Worm (Caenorhabditis elegans): ENCODE data around the gene pfd-4.

The pfd-4 gene

DNA sequence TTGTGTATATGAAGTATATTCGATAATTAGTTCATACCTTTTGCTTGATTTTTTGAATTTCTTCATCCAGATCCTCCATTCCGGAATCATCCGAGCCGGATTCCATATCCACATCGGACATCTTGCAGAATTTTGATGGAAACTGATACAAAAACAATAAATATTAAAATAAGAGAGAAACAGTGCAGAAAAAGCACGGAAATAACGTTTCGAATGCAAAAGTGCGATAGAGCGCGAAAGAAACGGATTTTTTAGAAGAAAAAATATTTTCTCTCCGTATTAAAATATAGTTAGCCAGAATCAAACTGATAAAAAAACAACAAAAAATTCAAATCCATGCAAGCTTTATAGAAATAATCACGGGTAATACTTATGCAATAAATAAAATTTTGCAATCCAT is 17.7 kb downstream of the pfd-4 start, which contains the start of gene sart-3:
Gene sart-3, minus strand, starts transcription at position 219 of the 400 bp plus-strand sequence.
- no peak for TF ChIP-seq ztf-23 (GFP tag; IDR thresholded peaks at IDR 0.05)
- TF ChIP-seq med-1 (GFP tag; optimal IDR thresholded peaks at IDR 0.05; ENCODE audit: insufficient read depth) = no peak
- no peak for TF ChIP-seq T22C8.4 (GFP tag; IDR thresholded peaks at IDR 0.05)
- no peak for TF ChIP-seq klf-2 (GFP tag; conservative IDR thresholded peaks at IDR 0.05)
- TF ChIP-seq flt-1 (GFP tag; IDR thresholded peaks at IDR 0.05) = no peak
- TF ChIP-seq tab-1 (GFP tag; IDR thresholded peaks at IDR 0.05) = no peak
- no peak for TF ChIP-seq ztf-29 (GFP tag; IDR thresholded peaks at IDR 0.05)
- no peak for TF ChIP-seq ref-1 (GFP tag; conservative IDR thresholded peaks at IDR 0.05)

- TF ChIP-seq ztf-29 (GFP tag; IDR thresholded peaks at IDR 0.05) (no peak), ref-1 (GFP tag; conservative IDR thresholded peaks at IDR 0.05) (no peak), flt-1 (GFP tag; IDR thresholded peaks at IDR 0.05) (no peak), tab-1 (GFP tag; IDR thresholded peaks at IDR 0.05) (no peak), klf-2 (GFP tag; conservative IDR thresholded peaks at IDR 0.05) (no peak), ztf-23 (GFP tag; IDR thresholded peaks at IDR 0.05) (no peak), med-1 (GFP tag; optimal IDR thresholded peaks at IDR 0.05; ENCODE audit: insufficient read depth) (no peak), T22C8.4 (GFP tag; IDR thresholded peaks at IDR 0.05) (no peak), cog-1 (tag; optimal IDR thresholded peaks at IDR 0.05) (no peak)
Observed at ce11 chrIV:11336180-11336579, 21.2 kb downstream of the pfd-4 start.

DNA sequence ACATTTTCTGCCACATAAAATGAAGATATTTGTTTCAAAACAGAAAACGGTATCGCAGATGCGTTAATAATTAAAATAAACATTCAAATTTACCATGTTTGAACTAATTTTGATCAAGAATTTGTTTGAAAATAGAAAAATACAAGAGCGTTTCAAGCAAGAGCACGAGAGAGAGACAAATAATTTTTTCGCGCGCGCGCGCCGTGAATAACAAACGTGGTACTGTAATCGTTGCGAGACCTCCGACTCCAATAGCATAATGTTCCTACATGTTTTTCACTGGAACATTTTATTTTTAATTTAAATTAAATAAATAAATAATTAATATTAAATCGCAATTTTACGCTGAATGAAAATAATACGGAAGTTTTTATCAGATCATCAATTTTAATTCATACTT is 22.0 kb downstream of the pfd-4 start, which contains the start of gene F54E12.2:
Gene F54E12.2, minus strand, starts transcription at position 164 of the 400 bp plus-strand sequence.
- TF ChIP-seq flt-1 (GFP tag; IDR thresholded peaks at IDR 0.05) (no peak), cog-1 (tag; optimal IDR thresholded peaks at IDR 0.05) (no peak), T22C8.4 (GFP tag; IDR thresholded peaks at IDR 0.05) (no peak), ztf-23 (GFP tag; IDR thresholded peaks at IDR 0.05) (no peak), ref-1 (GFP tag; conservative IDR thresholded peaks at IDR 0.05) (no peak), ztf-29 (GFP tag; IDR thresholded peaks at IDR 0.05) (no peak), tab-1 (GFP tag; IDR thresholded peaks at IDR 0.05) (no peak), klf-2 (GFP tag; conservative IDR thresholded peaks at IDR 0.05) (no peak), med-1 (GFP tag; optimal IDR thresholded peaks at IDR 0.05; ENCODE audit: insufficient read depth) (no peak)

DNA sequence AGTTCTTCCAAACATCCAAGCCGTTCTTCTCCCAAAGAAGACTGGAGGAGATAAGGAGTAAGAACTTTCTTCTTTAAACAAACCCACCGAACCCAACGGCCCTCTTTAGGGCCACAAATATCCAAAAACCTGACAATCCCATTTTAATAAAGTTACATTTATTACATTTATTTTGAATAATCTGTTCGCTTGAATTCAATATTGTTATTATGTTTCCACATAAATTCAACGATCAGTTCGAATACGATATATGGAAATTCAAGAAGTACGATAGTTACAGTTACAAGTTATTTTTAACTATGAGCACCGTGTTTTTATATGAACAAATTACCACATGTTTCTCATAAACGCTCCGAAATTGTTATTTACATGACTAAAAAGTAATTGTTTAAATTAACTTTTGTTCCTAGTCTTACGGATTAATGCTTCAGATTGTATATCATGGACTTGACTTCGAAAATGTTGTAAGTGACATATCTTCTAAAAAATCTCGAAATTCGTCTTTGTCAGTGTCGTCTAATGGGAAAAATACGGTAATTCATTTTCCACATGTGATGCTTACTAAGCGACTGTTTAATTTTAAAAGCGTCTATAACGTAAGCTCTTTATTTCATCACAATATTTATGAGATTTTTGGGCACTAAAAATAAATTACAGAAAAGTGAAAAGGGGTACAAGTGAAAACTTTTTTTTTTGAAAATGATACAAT is 25.9 kb downstream of the pfd-4 start:
- TF ChIP-seq ztf-23 (GFP tag; IDR thresholded peaks at IDR 0.05) (no peak), klf-2 (GFP tag; conservative IDR thresholded peaks at IDR 0.05) (no peak), T22C8.4 (GFP tag; IDR thresholded peaks at IDR 0.05) (no peak)

DNA sequence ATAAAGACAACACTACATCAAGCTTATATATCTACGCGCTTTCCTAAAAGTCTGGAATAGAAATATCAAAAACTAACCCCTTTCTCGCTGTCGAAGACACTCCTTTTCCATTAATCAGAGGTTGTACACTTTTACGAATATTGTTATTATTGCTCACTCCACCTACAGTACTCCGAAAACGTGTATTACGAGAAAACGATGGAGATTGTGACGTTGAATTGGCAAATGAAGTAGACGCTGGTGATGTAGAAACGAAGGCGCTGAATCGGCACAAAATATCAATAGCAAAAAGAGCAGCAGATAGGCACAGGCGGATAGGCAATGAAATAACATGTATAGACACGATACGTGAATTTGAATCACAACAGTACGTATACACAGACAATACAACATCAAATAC is 29.3 kb downstream of the pfd-4 start:
- TF ChIP-seq ztf-29 (GFP tag; IDR thresholded peaks at IDR 0.05) (no peak), cog-1 (tag; optimal IDR thresholded peaks at IDR 0.05) (no peak), med-1 (GFP tag; optimal IDR thresholded peaks at IDR 0.05; ENCODE audit: insufficient read depth) (no peak)

ce11 chrIV:11347275-11347674 is 32.3 kb downstream of the pfd-4 start:
- TF ChIP-seq klf-2 (GFP tag; conservative IDR thresholded peaks at IDR 0.05) (no peak), ztf-23 (GFP tag; IDR thresholded peaks at IDR 0.05) (no peak), ztf-29 (GFP tag; IDR thresholded peaks at IDR 0.05) (no peak), cog-1 (tag; optimal IDR thresholded peaks at IDR 0.05) (no peak)

DNA sequence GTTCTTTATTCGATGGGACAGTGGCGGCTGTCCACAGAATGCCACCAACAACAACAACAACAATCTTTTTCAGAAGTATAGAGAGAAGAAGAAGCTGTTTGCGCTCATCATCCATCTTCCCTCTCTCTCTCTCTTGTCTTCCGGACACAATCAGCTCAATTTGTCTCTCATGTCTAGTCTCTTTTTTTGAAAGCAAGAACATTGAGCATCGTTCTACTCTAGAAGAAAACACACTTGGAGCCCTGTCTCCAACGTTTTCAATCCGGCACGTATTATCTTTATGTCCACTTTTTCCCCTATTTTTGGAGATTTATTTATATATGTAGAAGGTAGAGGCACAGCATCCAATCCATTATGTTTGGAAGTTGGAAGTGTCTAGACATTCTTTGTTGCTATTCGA is 33.8 kb downstream of the pfd-4 start:
- TF ChIP-seq T22C8.4 (GFP tag; IDR thresholded peaks at IDR 0.05) = no peak
- TF ChIP-seq flt-1 (GFP tag; IDR thresholded peaks at IDR 0.05) = no peak
- no peak for TF ChIP-seq ref-1 (GFP tag; conservative IDR thresholded peaks at IDR 0.05)
- no peak for TF ChIP-seq ztf-23 (GFP tag; IDR thresholded peaks at IDR 0.05)
- no peak for TF ChIP-seq med-1 (GFP tag; optimal IDR thresholded peaks at IDR 0.05; ENCODE audit: insufficient read depth)
- no peak for TF ChIP-seq tab-1 (GFP tag; IDR thresholded peaks at IDR 0.05)
- no peak for TF ChIP-seq ztf-29 (GFP tag; IDR thresholded peaks at IDR 0.05)

- TF ChIP-seq cog-1 (tag; optimal IDR thresholded peaks at IDR 0.05) (no peak), ztf-23 (GFP tag; IDR thresholded peaks at IDR 0.05) (no peak), tab-1 (GFP tag; IDR thresholded peaks at IDR 0.05) (no peak)
Observed at ce11 chrIV:11349747-11350146, 34.7 kb downstream of the pfd-4 start.

- TF ChIP-seq flt-1 (GFP tag; IDR thresholded peaks at IDR 0.05) (no peak), ref-1 (GFP tag; conservative IDR thresholded peaks at IDR 0.05) (no peak), med-1 (GFP tag; optimal IDR thresholded peaks at IDR 0.05; ENCODE audit: insufficient read depth) (no peak), T22C8.4 (GFP tag; IDR thresholded peaks at IDR 0.05) (no peak), ztf-29 (GFP tag; IDR thresholded peaks at IDR 0.05) (no peak), tab-1 (GFP tag; IDR thresholded peaks at IDR 0.05) (no peak), klf-2 (GFP tag; conservative IDR thresholded peaks at IDR 0.05) (no peak), ztf-23 (GFP tag; IDR thresholded peaks at IDR 0.05) (no peak), cog-1 (tag; optimal IDR thresholded peaks at IDR 0.05) (no peak)
Observed at ce11 chrIV:11350809-11351208, 35.8 kb downstream of the pfd-4 start.

- TF ChIP-seq klf-2 (GFP tag; conservative IDR thresholded peaks at IDR 0.05) (no peak), tab-1 (GFP tag; IDR thresholded peaks at IDR 0.05) (no peak), cog-1 (tag; optimal IDR thresholded peaks at IDR 0.05) (no peak), ztf-29 (GFP tag; IDR thresholded peaks at IDR 0.05) (no peak)
Observed at ce11 chrIV:11351563-11351962, 36.6 kb downstream of the pfd-4 start.

DNA sequence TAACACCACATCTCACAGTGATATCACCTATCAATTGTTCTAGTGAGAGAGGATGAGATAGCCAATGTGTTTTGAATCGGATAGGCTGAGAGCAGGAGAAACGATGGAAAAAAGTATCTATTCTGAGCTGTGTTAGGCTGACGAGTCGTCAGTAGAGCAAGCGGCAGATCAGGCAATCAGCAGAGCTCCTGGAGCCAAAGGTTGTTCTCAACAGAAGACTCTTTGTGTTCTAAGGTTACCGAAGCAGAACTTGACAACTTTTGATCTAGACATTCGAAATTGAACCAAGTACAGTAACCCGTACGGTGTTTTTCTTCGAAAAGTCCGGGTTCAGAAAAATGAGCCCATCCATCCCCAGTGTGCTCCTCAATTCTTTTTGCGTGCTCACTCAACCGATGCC is 37.8 kb downstream of the pfd-4 start:
- TF ChIP-seq ztf-29 (GFP tag; IDR thresholded peaks at IDR 0.05) (no peak), flt-1 (GFP tag; IDR thresholded peaks at IDR 0.05) (no peak), ref-1 (GFP tag; conservative IDR thresholded peaks at IDR 0.05) (no peak), T22C8.4 (GFP tag; IDR thresholded peaks at IDR 0.05) (no peak), ztf-23 (GFP tag; IDR thresholded peaks at IDR 0.05) (no peak), cog-1 (tag; optimal IDR thresholded peaks at IDR 0.05) (no peak), med-1 (GFP tag; optimal IDR thresholded peaks at IDR 0.05; ENCODE audit: insufficient read depth) (no peak), klf-2 (GFP tag; conservative IDR thresholded peaks at IDR 0.05) (no peak), tab-1 (GFP tag; IDR thresholded peaks at IDR 0.05) (no peak)
